Fruit fly (Drosophila melanogaster) whole organism, pupa: ENCODE measurements around the gene CG16863.

Experiments used
- CG13204 ChIP-seq: fragments of 200-800 bp; sonication (Bioruptor generic); optimal IDR thresholded peaks from 2 replicates; lab custom pipeline; 2018; ENCODE audit warnings: missing biosample characterization, mild to moderate bottlenecking, missing genetic modification characterization, moderate library complexity
- CG15710 ChIP-seq: fragments of 200-800 bp; sonication (Bioruptor generic); optimal IDR thresholded peaks from 2 replicates; lab custom pipeline; 2018; ENCODE audit warnings: missing biosample characterization, mild to moderate bottlenecking, missing genetic modification characterization, moderate library complexity
- CG17806 ChIP-seq: fragments of 200-800 bp; sonication (Bioruptor generic); optimal IDR thresholded peaks from 2 replicates; lab custom pipeline; 2018; ENCODE audit warnings: missing biosample characterization, mild to moderate bottlenecking, missing genetic modification characterization, moderate library complexity
- CG34367 ChIP-seq: fragments of 200-800 bp; sonication (Bioruptor generic); optimal IDR thresholded peaks from 2 replicates; lab custom pipeline; 2018; ENCODE audit warnings: missing biosample characterization, mild to moderate bottlenecking, missing genetic modification characterization
- CG4496 ChIP-seq: fragments of 200-800 bp; sonication (Bioruptor generic); IDR thresholded peaks from 3 replicates; pipeline ENCODE4 v1.3.6; 2022; ENCODE audit warnings: missing biosample characterization, missing genetic modification characterization
- CG8159 ChIP-seq: fragments of 200-800 bp; sonication (Bioruptor generic); optimal IDR thresholded peaks from 3 replicates; lab custom pipeline; 2018; ENCODE audit warnings: missing biosample characterization, mild to moderate bottlenecking, missing genetic modification characterization, moderate library complexity
- CG8301 ChIP-seq: fragments of 200-800 bp; sonication (Bioruptor generic); optimal IDR thresholded peaks from 2 replicates; lab custom pipeline; 2018; ENCODE audit warnings: missing biosample characterization, mild to moderate bottlenecking, missing genetic modification characterization
- CG9948 ChIP-seq: fragments of 200-800 bp; sonication (Bioruptor generic); optimal IDR thresholded peaks from 2 replicates; lab custom pipeline; 2018; ENCODE audit warnings: missing biosample characterization, mild to moderate bottlenecking, missing genetic modification characterization, moderate library complexity
- D1 ChIP-seq: fragments of 200-800 bp; sonication (Bioruptor generic); optimal IDR thresholded peaks from 2 replicates; lab custom pipeline; 2018; ENCODE audit warnings: missing biosample characterization, mild to moderate bottlenecking, missing genetic modification characterization, moderate library complexity
- EcR ChIP-seq: fragments of 200-800 bp; sonication (Bioruptor generic); optimal IDR thresholded peaks from 3 replicates; lab custom pipeline; 2019; ENCODE audit warnings: missing biosample characterization, missing genetic modification characterization, mild to moderate bottlenecking, moderate library complexity, missing genetic modification reagents
- Pif1A ChIP-seq: fragments of 200-800 bp; sonication (Bioruptor generic); optimal IDR thresholded peaks from 3 replicates; lab custom pipeline; 2016; ENCODE audit warnings: missing biosample characterization, missing genetic modification characterization
- rn ChIP-seq: fragments of 200-800 bp; sonication (Bioruptor generic); IDR thresholded peaks from 2 replicates; pipeline ENCODE4 v1.3.6; 2022; ENCODE audit warnings: missing biosample characterization, missing genetic modification characterization

- TF ChIP-seq CG15710 (tag; lab: Kevin White, UChicago) (no peak), CG8301 (tag; lab: Kevin White, UChicago) (no peak), Pif1A (no peak), rn (GFP tag; lab: Robert Waterston, UW) (no peak), CG34367 (tag; lab: Kevin White, UChicago) (no peak), EcR (GFP tag; lab: Kevin White, UChicago) (no peak), D1 (tag; lab: Kevin White, UChicago) (no peak), CG4496 (no peak), CG8159 (tag; lab: Kevin White, UChicago) (no peak), CG13204 (GFP tag; lab: Kevin White, UChicago) (no peak), CG9948 (tag; lab: Kevin White, UChicago) (no peak), CG17806 (tag; lab: Kevin White, UChicago) (no peak)
Observed at dm6 chr2L:13829540-13829939, 38.8 kb downstream of the CG16863 start, which contains the start of the genes Arpc1 and Orc5.
